Fruit fly (Drosophila melanogaster): ENCODE results near the gene Pfdn5.

Gene Pfdn5

dm6 chr3R:22492767-22493166 lies 5.9 kb downstream of the Pfdn5 start, which contains the start of gene tHMG2 (continued):
- TF ChIP-seq CG12155 (GFP tag; optimal IDR thresholded peaks at IDR 0.05) (no peak), HLH4C (GFP tag; IDR thresholded peaks at IDR 0.05; ENCODE audit: partially characterized antibody) (no peak), stwl (tag; optimal IDR thresholded peaks at IDR 0.05) (no peak), sens (GFP tag) (peak; percentile 41), Eip74EF (GFP tag; optimal IDR thresholded peaks at IDR 0.05) (no peak), CG11695 (GFP tag; IDR thresholded peaks at IDR 0.05) (no peak), Gsc (GFP tag; IDR thresholded peaks at IDR 0.05) (no peak), CG10959 (GFP tag; IDR thresholded peaks at IDR 0.05) (no peak), NC2β (GFP tag; optimal IDR thresholded peaks at IDR 0.05) (no peak), Atf6 (GFP tag; IDR thresholded peaks at IDR 0.05) (no peak), gce (GFP tag; IDR thresholded peaks at IDR 0.05) (no peak), CG7271 (tag; optimal IDR thresholded peaks at IDR 0.05) (no peak), E2f2 (GFP tag; IDR thresholded peaks at IDR 0.05) (peak; percentile 56), phol (tag; optimal IDR thresholded peaks at IDR 0.05) (no peak), danr (GFP tag; IDR thresholded peaks at IDR 0.05) (no peak), Bteb2 (GFP tag; optimal IDR thresholded peaks at IDR 0.05) (no peak), oc (tag; optimal IDR thresholded peaks at IDR 0.05) (no peak), dpn (GFP tag; optimal IDR thresholded peaks at IDR 0.05) (no peak), CG17912 (GFP tag; optimal IDR thresholded peaks at IDR 0.05) (no peak), CkIIα-i1 (GFP tag; IDR thresholded peaks at IDR 0.05) (no peak), Ptx1 (GFP tag; IDR thresholded peaks at IDR 0.05) (no peak), her (GFP tag; optimal IDR thresholded peaks at IDR 0.05) (no peak), Ets65A (GFP tag) (peak; percentile 14), CG18476 (GFP tag; optimal IDR thresholded peaks at IDR 0.05) (no peak), CG8765 (GFP tag; IDR thresholded peaks at IDR 0.05) (no peak), ac (GFP tag; optimal IDR thresholded peaks at IDR 0.05) (no peak), CG34376 (GFP tag; optimal IDR thresholded peaks at IDR 0.05) (no peak), row (GFP tag; IDR thresholded peaks at IDR 0.05) (peak; percentile 19; the same call in 1 of the 3 replicates), CG10431 (GFP tag; optimal IDR thresholded peaks at IDR 0.05) (no peak), knrl (GFP tag; IDR thresholded peaks at IDR 0.05; ENCODE audit: partially characterized antibody) (no peak), CG8290 (GFP tag; optimal IDR thresholded peaks at IDR 0.05) (no peak), CG8290 (tag; optimal IDR thresholded peaks at IDR 0.05) (no peak), CG33213 (GFP tag; optimal IDR thresholded peaks at IDR 0.05) (no peak), Dll (GFP tag; IDR thresholded peaks at IDR 0.05; ENCODE audit: partially characterized antibody) (peak; percentile 18; the same call in 1 of the 4 replicates), CG11723 (GFP tag; optimal IDR thresholded peaks at IDR 0.05) (no peak), CG10321 (GFP tag; IDR thresholded peaks at IDR 0.05) (no peak), CG9215 (GFP tag; IDR thresholded peaks at IDR 0.05) (no peak), B-H1 (GFP tag; IDR thresholded peaks at IDR 0.05) (no peak), bbx (GFP tag; IDR thresholded peaks at IDR 0.05; ENCODE audit: partially characterized antibody) (no peak), sim (GFP tag; IDR thresholded peaks at IDR 0.05) (no peak), Nf-YA (GFP tag; IDR thresholded peaks at IDR 0.05) (no peak), gro (GFP tag; optimal IDR thresholded peaks at IDR 0.05) (no peak), Med (GFP tag) (peak; percentile 44), pho (GFP tag; optimal IDR thresholded peaks at IDR 0.05) (no peak), Optix (GFP tag; IDR thresholded peaks at IDR 0.05) (no peak), CG4282 (GFP tag; optimal IDR thresholded peaks at IDR 0.05) (no peak), BEAF-32 (GFP tag; optimal IDR thresholded peaks at IDR 0.05) (peak; percentile 36), CG16813 (GFP tag; IDR thresholded peaks at IDR 0.05; ENCODE audit: partially characterized antibody) (0 out of 3 replicates have a peak, but pooled peaks have one; percentile 47), CG4820 (GFP tag; optimal IDR thresholded peaks at IDR 0.05) (no peak), CG7556 (GFP tag; optimal IDR thresholded peaks at IDR 0.05) (no peak), CG6854 (GFP tag; optimal IDR thresholded peaks at IDR 0.05) (no peak), CG1603 (tag; optimal IDR thresholded peaks at IDR 0.05) (peak; percentile 15), Asciz (GFP tag; optimal IDR thresholded peaks at IDR 0.05) (no peak)

All from whole organism, embryonic.